Fruit fly (Drosophila melanogaster) whole organism, embryonic: ENCODE data around the gene OtopLc.

Source experiments
- Atf6 ChIP-seq: fragments of 200-800 bp; sonication (Bioruptor generic); IDR thresholded peaks from 2 replicates; pipeline ENCODE4 v1.3.6; 2022; ENCODE audit warnings: missing biosample characterization, missing genetic modification characterization
- Bdp1 ChIP-seq: fragments of 200-800 bp; sonication (Bioruptor generic); optimal IDR thresholded peaks from 3 replicates; lab custom pipeline; 2016; ENCODE audit warnings: missing biosample characterization, missing genetic modification characterization
- CG10979 ChIP-seq: fragments of 200-800 bp; sonication (Bioruptor generic); optimal IDR thresholded peaks from 2 replicates; lab custom pipeline; 2018; ENCODE audit warnings: missing biosample characterization, mild to moderate bottlenecking, missing genetic modification characterization, moderate library complexity
- CG11695 ChIP-seq: fragments of 200-800 bp; sonication (Bioruptor generic); IDR thresholded peaks from 3 replicates; pipeline ENCODE4 v1.3.6; 2022; ENCODE audit warnings: missing biosample characterization, missing genetic modification characterization
- CG14014 ChIP-seq: fragments of 200-800 bp; sonication (Bioruptor generic); IDR thresholded peaks from 2 replicates; pipeline ENCODE4 v1.3.6; 2022; ENCODE audit warnings: missing biosample characterization, missing genetic modification characterization
- CG14710 ChIP-seq: fragments of 200-800 bp; sonication (Bioruptor generic); optimal IDR thresholded peaks from 3 replicates; lab custom pipeline; 2019; ENCODE audit warnings: missing biosample characterization, mild to moderate bottlenecking, missing genetic modification characterization, moderate library complexity
- CG15011 ChIP-seq: fragments of 200-800 bp; sonication (Bioruptor generic); optimal IDR thresholded peaks from 3 replicates; lab custom pipeline; 2018; ENCODE audit warnings: missing biosample characterization, mild to moderate bottlenecking, missing genetic modification characterization
- CG15479 ChIP-seq: fragments of 200-800 bp; sonication (Bioruptor generic); optimal IDR thresholded peaks from 3 replicates; lab custom pipeline; 2019; ENCODE audit warnings: missing biosample characterization, mild to moderate bottlenecking, missing genetic modification characterization, moderate library complexity
- CG1602 ChIP-seq: fragments of 200-800 bp; sonication (Bioruptor generic); optimal IDR thresholded peaks from 3 replicates; lab custom pipeline; 2016; ENCODE audit warnings: missing biosample characterization, missing genetic modification characterization
- CG17359 ChIP-seq: fragments of 200-800 bp; sonication (Bioruptor generic); optimal IDR thresholded peaks from 3 replicates; lab custom pipeline; 2018; ENCODE audit warnings: missing biosample characterization, mild to moderate bottlenecking, missing genetic modification characterization, moderate library complexity
- CG17802 ChIP-seq: fragments of 200-800 bp; sonication (Bioruptor generic); optimal IDR thresholded peaks from 2 replicates; lab custom pipeline; 2018; ENCODE audit warnings: missing biosample characterization, mild to moderate bottlenecking, missing genetic modification characterization, moderate library complexity
- CG18011 ChIP-seq: fragments of 200-800 bp; sonication (Bioruptor generic); optimal IDR thresholded peaks from 2 replicates; lab custom pipeline; 2017; ENCODE audit warnings: missing biosample characterization, missing genetic modification characterization, mild to moderate bottlenecking, moderate library complexity, missing genotype
- CG33557 ChIP-seq: fragments of 200-800 bp; sonication (Bioruptor generic); optimal IDR thresholded peaks from 2 replicates; lab custom pipeline; 2019; ENCODE audit warnings: missing biosample characterization, mild to moderate bottlenecking, missing genetic modification characterization, moderate library complexity
- CG34224 ChIP-seq: fragments of 200-800 bp; sonication (Bioruptor generic); IDR thresholded peaks from 3 replicates; pipeline ENCODE4 v1.3.6; 2022; ENCODE audit warnings: missing biosample characterization, missing genetic modification characterization; ENCODE audit not compliant: partially characterized antibody
- CG4282 ChIP-seq: fragments of 200-800 bp; sonication (Bioruptor generic); optimal IDR thresholded peaks from 2 replicates; lab custom pipeline; 2016; ENCODE audit warnings: missing biosample characterization, missing genetic modification characterization
- CG7786 ChIP-seq: fragments of 200-800 bp; sonication (Bioruptor generic); optimal IDR thresholded peaks from 2 replicates; lab custom pipeline; 2016; ENCODE audit warnings: missing biosample characterization, missing genetic modification characterization
- CG8089 ChIP-seq: fragments of 200-800 bp; sonication (Bioruptor generic); optimal IDR thresholded peaks from 3 replicates; lab custom pipeline; 2016; ENCODE audit warnings: missing biosample characterization, missing genetic modification characterization
- CG9727 ChIP-seq: fragments of 200-800 bp; sonication (Bioruptor generic); optimal IDR thresholded peaks from 3 replicates; lab custom pipeline; 2017; ENCODE audit warnings: missing biosample characterization, mild to moderate bottlenecking, missing genetic modification characterization
- CG9797 ChIP-seq: fragments of 200-800 bp; sonication (Bioruptor generic); optimal IDR thresholded peaks from 3 replicates; lab custom pipeline; 2018; ENCODE audit warnings: missing biosample characterization, mild to moderate bottlenecking, missing genetic modification characterization
- CHES-1-like ChIP-seq: fragments of 200-800 bp; sonication (Bioruptor generic); optimal IDR thresholded peaks from 2 replicates; lab custom pipeline; 2016; ENCODE audit warnings: missing biosample characterization, missing genetic modification characterization
- Dfd ChIP-seq, 2 experiments: fragments of >200 bp; optimal IDR thresholded peaks; 2 replicates each; lab custom pipeline; 2017; ENCODE audit warnings: missing biosample characterization in 2 of 2, missing genetic modification characterization in 2 of 2
- Dp ChIP-seq: fragments of 200-800 bp; sonication (Bioruptor generic); optimal IDR thresholded peaks from 2 replicates; lab custom pipeline; 2018; ENCODE audit warnings: missing biosample characterization, mild to moderate bottlenecking, missing genetic modification characterization, moderate library complexity
- Drgx ChIP-seq: fragments of 200-800 bp; sonication (Bioruptor generic); IDR thresholded peaks from 2 replicates; pipeline ENCODE4 v1.3.6; 2022; ENCODE audit warnings: missing biosample characterization, missing genetic modification characterization
- Elba2 ChIP-seq: fragments of 200-800 bp; sonication (Bioruptor generic); optimal IDR thresholded peaks from 3 replicates; lab custom pipeline; 2016; ENCODE audit warnings: missing biosample characterization, missing genetic modification characterization
- Ets65A ChIP-seq: fragments of 200-800 bp; sonication (Bioruptor generic); peaks from one replicate; lab custom pipeline; 2016; ENCODE audit warnings: missing biosample characterization, missing genetic modification characterization
- Fer2 ChIP-seq: fragments of 200-800 bp; sonication (Bioruptor generic); optimal IDR thresholded peaks from 2 replicates; lab custom pipeline; 2018; ENCODE audit warnings: missing biosample characterization, mild to moderate bottlenecking, missing genetic modification characterization, moderate library complexity
- H2.0 ChIP-seq: fragments of 200-800 bp; sonication (Bioruptor generic); IDR thresholded peaks from 2 replicates; pipeline ENCODE4 v1.3.6; 2022; ENCODE audit warnings: missing biosample characterization, missing genetic modification characterization
- HHEX ChIP-seq: fragments of 200-800 bp; sonication (Bioruptor generic); optimal IDR thresholded peaks from 3 replicates; lab custom pipeline; 2017; ENCODE audit warnings: missing biosample characterization, mild to moderate bottlenecking, missing genetic modification characterization, missing genetic modification reagents
- HLH4C ChIP-seq: fragments of 200-800 bp; sonication (Bioruptor generic); IDR thresholded peaks from 3 replicates; pipeline ENCODE4 v1.3.6; 2022; ENCODE audit warnings: missing biosample characterization, missing genetic modification characterization; ENCODE audit not compliant: partially characterized antibody
- HmgD ChIP-seq: fragments of 200-800 bp; sonication (Bioruptor generic); optimal IDR thresholded peaks from 3 replicates; lab custom pipeline; 2016; ENCODE audit warnings: missing biosample characterization, missing genetic modification characterization
- Hr39 ChIP-seq: fragments of >200 bp; optimal IDR thresholded peaks from 2 replicates; lab custom pipeline; 2017
- Nf-YC ChIP-seq: fragments of 200-800 bp; optimal IDR thresholded peaks from 3 replicates; lab custom pipeline; 2019; ENCODE audit warnings: missing biosample characterization, mild to moderate bottlenecking, missing genetic modification characterization, moderate library complexity
- NfI ChIP-seq: fragments of 200-800 bp; sonication (Bioruptor generic); optimal IDR thresholded peaks from 3 replicates; lab custom pipeline; 2018; ENCODE audit warnings: missing biosample characterization, mild to moderate bottlenecking, missing genetic modification characterization, moderate library complexity
- Sox100B ChIP-seq: fragments of 200-800 bp; sonication (Bioruptor generic); optimal IDR thresholded peaks from 3 replicates; lab custom pipeline; 2018; ENCODE audit warnings: missing biosample characterization, mild to moderate bottlenecking, missing genetic modification characterization
- Xbp1 ChIP-seq: fragments of 200-800 bp; sonication (Bioruptor generic); optimal IDR thresholded peaks from 3 replicates; lab custom pipeline; 2016; ENCODE audit warnings: missing biosample characterization, mild to moderate bottlenecking, missing genetic modification characterization
- chm ChIP-seq: fragments of 200-800 bp; sonication (Bioruptor generic); IDR thresholded peaks from 2 replicates; pipeline ENCODE4 v1.3.6; 2022; ENCODE audit warnings: missing biosample characterization, missing genetic modification characterization
- crp ChIP-seq, 2 experiments: fragments of 200-800 bp; sonication (Bioruptor generic); optimal IDR thresholded peaks; 2 replicates in 1 of 2; 3 replicates in 1 of 2; lab custom pipeline; 2017; ENCODE audit warnings: missing biosample characterization in 2 of 2, missing genetic modification characterization in 2 of 2, mild to moderate bottlenecking in 1 of 2, moderate library complexity in 1 of 2
- eve ChIP-seq, 2 experiments: fragments of >200 bp; optimal IDR thresholded peaks; 2 replicates each; lab custom pipeline; 2017; ENCODE audit warnings: missing biosample characterization in 2 of 2, missing genetic modification characterization in 2 of 2
- ftz-f1 ChIP-seq: fragments of 200-800 bp; sonication (Bioruptor generic); optimal IDR thresholded peaks from 2 replicates; lab custom pipeline; 2016; ENCODE audit warnings: missing biosample characterization, missing genetic modification characterization
- gsb ChIP-seq: fragments of 200-800 bp; sonication (Bioruptor generic); IDR thresholded peaks from 2 replicates; pipeline ENCODE4 v1.3.6; 2022; ENCODE audit warnings: missing biosample characterization, missing genetic modification characterization
- lola ChIP-seq, 3 experiments: fragments of >200 bp in 2 of 3; fragments of 200-800 bp in 1 of 3; sonication (Bioruptor generic) in 1 of 3; optimal IDR thresholded peaks; 2 replicates each; lab custom pipeline; 2017 to 2019; ENCODE audit warnings: missing biosample characterization in 3 of 3, missing genetic modification characterization in 3 of 3, mild to moderate bottlenecking in 1 of 3, moderate library complexity in 1 of 3
- mam ChIP-seq: fragments of 200-800 bp; sonication (Bioruptor generic); optimal IDR thresholded peaks from 3 replicates; lab custom pipeline; 2016; ENCODE audit warnings: missing biosample characterization, missing genetic modification characterization
- nom ChIP-seq: fragments of 200-800 bp; sonication (Bioruptor generic); optimal IDR thresholded peaks from 2 replicates; lab custom pipeline; 2017; ENCODE audit warnings: missing biosample characterization, missing genetic modification characterization, mild to moderate bottlenecking, moderate library complexity, missing genetic modification reagents
- otp ChIP-seq: fragments of 200-800 bp; sonication (Bioruptor generic); IDR thresholded peaks from 3 replicates; pipeline ENCODE4, ENCODE4 v1.3.6; 2022; ENCODE audit warnings: missing biosample characterization, missing genetic modification characterization
- phol ChIP-seq: fragments of 200-800 bp; sonication (Bioruptor generic); optimal IDR thresholded peaks from 3 replicates; lab custom pipeline; 2018; ENCODE audit warnings: missing biosample characterization, mild to moderate bottlenecking, missing genetic modification characterization, moderate library complexity
- prd ChIP-seq, 3 experiments: fragments of >200 bp in 2 of 3; fragments of 200-800 bp in 1 of 3; sonication (Bioruptor generic) in 1 of 3; optimal IDR thresholded peaks in 2 of 3; IDR thresholded peaks in 1 of 3; 2 replicates in 2 of 3; 3 replicates in 1 of 3; pipeline versions ENCODE4 v1.3.6 to Lab custom; 2017 to 2022; ENCODE audit warnings: missing biosample characterization in 1 of 3, missing genetic modification characterization in 1 of 3
- repo ChIP-seq: fragments of 200-800 bp; sonication (Bioruptor generic); optimal IDR thresholded peaks from 2 replicates; lab custom pipeline; 2016; ENCODE audit warnings: missing biosample characterization, missing genetic modification characterization
- salm ChIP-seq: fragments of 200-800 bp; sonication (Bioruptor generic); optimal IDR thresholded peaks from 2 replicates; lab custom pipeline; 2018; ENCODE audit warnings: missing biosample characterization, mild to moderate bottlenecking, missing genetic modification characterization
- tup ChIP-seq: fragments of 200-800 bp; sonication (Bioruptor generic); optimal IDR thresholded peaks from 2 replicates; lab custom pipeline; 2016; ENCODE audit warnings: missing biosample characterization, mild to moderate bottlenecking, missing genetic modification characterization, moderate library complexity

OtopLc gene

dm6 chrX:5648437-5648959 is 14.2 kb downstream of the OtopLc start, which contains the start of gene OtopLa (continued):
- TF ChIP-seq Bdp1 (GFP tag; lab: Kevin White, UChicago) (peak; percentile 55), Nf-YC (tag; lab: Kevin White, UChicago) (no peak), CHES-1-like (GFP tag; lab: Kevin White, UChicago) (peak; percentile 60), Dp (no peak), HHEX (peak; percentile 73), CG18011 (GFP tag; lab: Kevin White, UChicago) (peak; percentile 20), Hr39 (lab: Kevin White, UChicago) (no peak), CG34224 (GFP tag; lab: Robert Waterston, UW) (no peak), Ets65A (GFP tag; lab: Kevin White, UChicago) (peak; percentile 97), CG8089 (GFP tag; lab: Kevin White, UChicago) (peak; percentile 76), eve (GFP tag; optimal IDR thresholded peaks at IDR 0.05; lab: Kevin White, UChicago) (no peak), salm (tag; lab: Kevin White, UChicago) (peak; percentile 78), HLH4C (GFP tag; lab: Robert Waterston, UW) (no peak), nom (peak; percentile 26), phol (tag; lab: Kevin White, UChicago) (peak; percentile 87), CG17359 (peak; percentile 88), CG1602 (GFP tag; lab: Kevin White, UChicago) (peak; percentile 69), CG15479 (no peak), Fer2 (peak; percentile 57), CG7786 (peak; percentile 72), repo (peak; percentile 63), chm (GFP tag; lab: Robert Waterston, UW) (peak; percentile 86), Sox100B (GFP tag; lab: Kevin White, UChicago) (peak; percentile 75), mam (peak; percentile 85), crp (GFP tag; optimal IDR thresholded peaks at IDR 0.05; lab: Kevin White, UChicago) (peak in 1 of 2 experiments; percentile 32), Drgx (GFP tag; lab: Robert Waterston, UW) (peak; percentile 89), CG33557 (GFP tag; lab: Kevin White, UChicago) (peak; percentile 42), CG9797 (GFP tag; lab: Kevin White, UChicago) (no peak), CG15011 (peak; percentile 61), HmgD (GFP tag; lab: Kevin White, UChicago) (peak; percentile 33), H2.0 (GFP tag; lab: Robert Waterston, UW) (peak; percentile 83), CG9727 (GFP tag; lab: Kevin White, UChicago) (peak; percentile 79), gsb (GFP tag; lab: Robert Waterston, UW) (peak; percentile 48; the same call in 1 of the 2 replicates), NfI (GFP tag; lab: Kevin White, UChicago) (peak; percentile 81), Atf6 (peak; percentile 81), CG14014 (GFP tag; lab: Robert Waterston, UW) (peak; percentile 83), prd (optimal IDR thresholded peaks at IDR 0.05; lab: Kevin White, UChicago) (no peak), prd (GFP tag; IDR thresholded peaks at IDR 0.05; lab: Robert Waterston, UW) (peak; percentile 87), otp (GFP tag; lab: Robert Waterston, UW) (peak; percentile 87), CG4282 (GFP tag; lab: Kevin White, UChicago) (no peak), ftz-f1 (GFP tag; lab: Kevin White, UChicago) (no peak), lola (GFP tag; optimal IDR thresholded peaks at IDR 0.05; lab: Kevin White, UChicago) (peak in 1 of 3 experiments; percentile 75), CG17802 (tag; lab: Kevin White, UChicago) (peak; percentile 73), CG14710 (tag; lab: Kevin White, UChicago) (peak; percentile 78), CG11695 (GFP tag; lab: Robert Waterston, UW) (peak; percentile 79), tup (GFP tag; lab: Kevin White, UChicago) (peak; percentile 64), Elba2 (GFP tag; lab: Kevin White, UChicago) (no peak), Xbp1 (GFP tag; lab: Kevin White, UChicago) (peak; percentile 87), Dfd (GFP tag; optimal IDR thresholded peaks at IDR 0.05; lab: Kevin White, UChicago) (no peak), CG10979 (tag; lab: Kevin White, UChicago) (peak; percentile 88)
